Worm (Caenorhabditis elegans) whole organism, early embryonic: Measurements from ENCODE around the gene ttr-42.

ENCODE experiments used
- B0310.2 ChIP-seq: sonication (generic microtip); optimal IDR thresholded peaks from 2 replicates; lab custom pipeline; 2016; ENCODE audit warnings: mild to moderate bottlenecking, missing genetic modification characterization, missing compliant biosample characterization
- F13C5.2 ChIP-seq: sonication (generic microtip); optimal IDR thresholded peaks from 2 replicates; lab custom pipeline; 2017; ENCODE audit warnings: mild to moderate bottlenecking, missing genetic modification characterization, inconsistent platforms, missing compliant biosample characterization
- aly-1 ChIP-seq: sonication (generic microtip); optimal IDR thresholded peaks from 2 replicates; lab custom pipeline; 2016; ENCODE audit warnings: missing genetic modification characterization, missing compliant biosample characterization
- ama-1 ChIP-seq: fragments of 150-350 bp; optimal IDR thresholded peaks from 2 replicates; lab custom pipeline; 2014
- ceh-13 ChIP-seq: fragments of 200-800 bp; sonication (Bioruptor generic); optimal IDR thresholded peaks from 2 replicates; lab custom pipeline; 2018; ENCODE audit warnings: mild to moderate bottlenecking, missing genetic modification characterization, missing compliant biosample characterization
- ceh-36 ChIP-seq: sonication (generic microtip); optimal IDR thresholded peaks from 2 replicates; lab custom pipeline; 2016; ENCODE audit warnings: missing genetic modification characterization, inconsistent platforms, missing compliant biosample characterization
- ets-7 ChIP-seq: sonication (generic microtip); optimal IDR thresholded peaks from 2 replicates; lab custom pipeline; 2016; ENCODE audit warnings: missing genotype, missing genetic modification characterization, missing compliant biosample characterization
- flt-1 ChIP-seq: fragments of 200-800 bp; sonication (Bioruptor generic); IDR thresholded peaks from 2 replicates; pipeline ENCODE4 v1.3.6; 2022; ENCODE audit warnings: missing genetic modification characterization, missing compliant biosample characterization
- hmbx-1 ChIP-seq: sonication (generic microtip); optimal IDR thresholded peaks from 2 replicates; lab custom pipeline; 2016; ENCODE audit warnings: mild to moderate bottlenecking, missing genetic modification characterization, missing compliant biosample characterization
- hmg-4 ChIP-seq: fragments of 200-800 bp; sonication (Bioruptor generic); optimal IDR thresholded peaks from 2 replicates; lab custom pipeline; 2018; ENCODE audit warnings: mild to moderate bottlenecking, missing genetic modification characterization, missing compliant biosample characterization
- hnd-1 ChIP-seq: sonication (generic microtip); optimal IDR thresholded peaks from 2 replicates; lab custom pipeline; 2016; ENCODE audit warnings: missing genetic modification characterization, missing compliant biosample characterization
- pes-1 ChIP-seq: fragments of 200-800 bp; sonication (Bioruptor generic); IDR thresholded peaks from 2 replicates; pipeline ENCODE4 v1.3.6; 2022; ENCODE audit warnings: missing genetic modification reagents, missing genetic modification characterization, missing compliant biosample characterization
- scrt-1 ChIP-seq: fragments of 200-800 bp; sonication (Bioruptor generic); IDR thresholded peaks from 2 replicates; pipeline ENCODE4 v1.3.6; 2022; ENCODE audit warnings: missing genetic modification characterization, missing compliant biosample characterization
- sea-1 ChIP-seq: fragments of 200-800 bp; sonication (Bioruptor generic); conservative IDR thresholded peaks from 2 replicates; pipeline ENCODE4 v1.3.6; 2022; ENCODE audit warnings: missing genetic modification characterization, missing compliant biosample characterization
- tbx-11 ChIP-seq: fragments of 200-800 bp; sonication (Bioruptor generic); IDR thresholded peaks from 2 replicates; pipeline ENCODE4 v1.3.6; 2022; ENCODE audit warnings: missing genetic modification characterization, missing compliant biosample characterization
- tbx-37 ChIP-seq: fragments of 200-800 bp; sonication (Bioruptor generic); conservative IDR thresholded peaks from 2 replicates; pipeline ENCODE4 v1.3.6; 2022; ENCODE audit warnings: missing genetic modification reagents, missing genetic modification characterization, missing compliant biosample characterization
- tra-4 ChIP-seq: sonication (generic microtip); optimal IDR thresholded peaks from 2 replicates; lab custom pipeline; 2017; ENCODE audit warnings: missing genetic modification characterization, missing compliant biosample characterization

Gene ttr-42

DNA sequence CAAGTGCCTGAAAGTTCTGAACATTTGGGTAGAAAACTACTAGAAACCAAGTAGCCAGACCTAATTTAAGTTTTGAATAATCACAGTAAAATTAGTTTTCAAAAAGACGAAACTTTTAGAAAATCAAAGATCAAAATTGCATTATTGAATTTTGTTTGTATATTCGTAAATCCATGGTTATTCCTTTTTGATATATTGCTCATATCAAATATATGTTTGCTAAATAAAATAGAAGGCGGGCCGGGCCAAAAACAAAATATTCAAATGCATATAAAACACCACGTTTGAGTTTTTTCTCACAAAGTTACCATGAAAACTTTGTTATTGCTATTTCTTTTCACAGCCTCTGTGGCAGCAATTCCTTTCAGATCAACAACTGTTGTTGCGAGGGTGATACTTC, at the start of gene ttr-42:
ttr-42 (plus strand) TSS at position 301 of the 400 bp plus-strand sequence.
- no peak for TF ChIP-seq flt-1 (GFP tag; lab: Robert Waterston, UW)
- no peak for TF ChIP-seq F13C5.2 (tag; lab: Kevin White, UChicago)
- TF ChIP-seq tra-4 = no peak
- TF ChIP-seq ceh-36 = no peak
- no peak for TF ChIP-seq hmg-4 (GFP tag; lab: Kevin White, UChicago)
- no peak for TF ChIP-seq B0310.2 (tag; lab: Kevin White, UChicago)
- TF ChIP-seq tbx-37 (GFP tag; lab: Robert Waterston, UW) = no peak
- TF ChIP-seq hnd-1 = no peak
- TF ChIP-seq tbx-11 (GFP tag; lab: Robert Waterston, UW) = no peak
- no peak for TF ChIP-seq scrt-1 (GFP tag; lab: Robert Waterston, UW)
- no peak for TF ChIP-seq sea-1 (GFP tag; lab: Robert Waterston, UW)
- no peak for TF ChIP-seq pes-1 (GFP tag; lab: Robert Waterston, UW)
- no peak for TF ChIP-seq ceh-13
- no peak for TF ChIP-seq ets-7
- no peak for TF ChIP-seq hmbx-1 (tag; lab: Kevin White, UChicago)
- TF ChIP-seq ama-1 (lab: Kevin White, UChicago) = no peak
- TF ChIP-seq aly-1 (tag; lab: Kevin White, UChicago) = no peak

DNA sequence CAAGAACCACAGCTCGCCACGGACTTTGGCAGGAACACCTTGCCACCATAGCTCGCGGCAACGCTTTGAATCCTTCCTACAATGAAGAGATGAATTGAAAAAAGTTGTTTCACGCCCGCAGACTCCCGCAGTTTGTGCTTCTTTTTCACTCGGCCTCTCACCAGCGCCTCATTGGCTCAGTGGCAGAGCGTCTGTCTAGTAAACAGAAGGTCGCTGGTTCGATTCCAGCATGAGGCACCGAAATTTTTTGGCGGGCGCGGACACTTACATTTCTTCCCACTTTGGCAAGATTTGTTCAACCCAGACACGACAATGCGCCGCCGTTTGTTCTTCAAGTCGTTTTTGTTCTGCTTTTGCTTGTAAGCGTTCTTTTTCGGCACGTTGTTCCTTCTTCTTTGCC, 49.7 kb upstream of the ttr-42 start:
- TF ChIP-seq pes-1 (GFP tag; lab: Robert Waterston, UW) (peak; percentile 59), flt-1 (GFP tag; lab: Robert Waterston, UW) (0 out of 2 replicates have a peak, but pooled peaks have one; percentile 29), ets-7 (no peak)

DNA sequence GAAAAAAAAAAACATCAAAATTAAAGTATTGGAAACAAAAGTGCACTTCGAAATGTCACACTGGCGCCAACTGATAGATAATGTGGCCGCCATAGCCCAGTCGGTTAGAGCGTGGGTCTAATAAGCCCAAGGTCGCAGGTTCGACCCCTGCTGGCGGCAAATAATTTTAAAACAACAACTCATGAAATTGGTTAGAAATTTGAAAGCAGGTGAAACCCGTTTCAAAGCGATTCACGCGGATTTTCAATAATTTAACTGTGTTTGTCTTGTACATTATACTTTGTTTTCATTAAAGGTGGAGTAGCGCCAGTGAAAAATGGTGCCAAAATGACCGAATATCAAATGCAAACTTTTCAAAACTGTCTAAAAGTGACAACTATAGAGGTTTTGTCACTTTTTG, 46.3 kb upstream of the ttr-42 start:
- TF ChIP-seq aly-1 (tag; lab: Kevin White, UChicago) = no peak
- TF ChIP-seq hmbx-1 (tag; lab: Kevin White, UChicago) = no peak

ce11 chrX:2532357-2532756, 45.2 kb upstream of the ttr-42 start, which contains the start of gene tbc-12:
Gene tbc-12 (minus strand): TSS chrX:2532457.
- TF ChIP-seq ama-1 (lab: Kevin White, UChicago) = no peak
- no peak for TF ChIP-seq hnd-1
- no peak for TF ChIP-seq tbx-37 (GFP tag; lab: Robert Waterston, UW)
- TF ChIP-seq flt-1 (GFP tag; lab: Robert Waterston, UW) = no peak
- no peak for TF ChIP-seq sea-1 (GFP tag; lab: Robert Waterston, UW)
- no peak for TF ChIP-seq ceh-13
- TF ChIP-seq scrt-1 (GFP tag; lab: Robert Waterston, UW) = no peak

ce11 chrX:2536246-2536772, 41.2 kb upstream of the ttr-42 start:
- no peak for TF ChIP-seq scrt-1 (GFP tag; lab: Robert Waterston, UW)
- no peak; the same call in 1 of the 2 replicates for TF ChIP-seq flt-1 (GFP tag; lab: Robert Waterston, UW)
- no peak; the same call in 1 of the 2 replicates for TF ChIP-seq pes-1 (GFP tag; lab: Robert Waterston, UW)
- peak; percentile 83 for TF ChIP-seq hmg-4 (GFP tag; lab: Kevin White, UChicago)
- peak; percentile 46 for TF ChIP-seq ets-7
- peak; percentile 51 for TF ChIP-seq aly-1 (tag; lab: Kevin White, UChicago)
- no peak for TF ChIP-seq hnd-1
- no peak for TF ChIP-seq tbx-37 (GFP tag; lab: Robert Waterston, UW)
- peak; percentile 25 for TF ChIP-seq B0310.2 (tag; lab: Kevin White, UChicago)
- TF ChIP-seq ceh-36 = no peak
- TF ChIP-seq hmbx-1 (tag; lab: Kevin White, UChicago) = no peak
- TF ChIP-seq sea-1 (GFP tag; lab: Robert Waterston, UW) = no peak
- no peak for TF ChIP-seq tbx-11 (GFP tag; lab: Robert Waterston, UW)
- no peak for TF ChIP-seq ama-1 (lab: Kevin White, UChicago)
- no peak for TF ChIP-seq tra-4
- no peak for TF ChIP-seq ceh-13
- peak; percentile 64 for TF ChIP-seq F13C5.2 (tag; lab: Kevin White, UChicago)

DNA sequence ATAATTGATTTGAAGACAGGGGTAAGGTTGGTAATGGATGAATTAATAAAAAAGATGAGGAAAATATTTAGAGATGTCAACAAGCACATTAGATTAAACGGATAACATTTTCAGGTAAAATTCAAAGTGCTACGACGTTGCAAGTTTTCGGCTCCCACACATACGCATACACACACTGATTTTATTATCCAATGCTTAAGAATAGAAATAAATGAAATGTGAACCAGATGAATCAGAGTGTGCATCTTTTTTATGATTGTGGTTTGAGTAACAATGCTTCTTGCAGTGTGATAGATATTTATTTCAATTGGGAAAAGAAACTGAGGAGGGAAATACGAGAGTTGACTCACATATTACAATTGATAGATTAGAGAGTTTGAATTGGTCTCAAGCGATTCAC, 38.8 kb upstream of the ttr-42 start:
- TF ChIP-seq flt-1 (GFP tag; lab: Robert Waterston, UW) = no peak
- TF ChIP-seq scrt-1 (GFP tag; lab: Robert Waterston, UW) = no peak
- no peak for TF ChIP-seq tbx-11 (GFP tag; lab: Robert Waterston, UW)
- no peak for TF ChIP-seq ceh-36
- TF ChIP-seq tbx-37 (GFP tag; lab: Robert Waterston, UW) = no peak
- no peak for TF ChIP-seq aly-1 (tag; lab: Kevin White, UChicago)
- no peak for TF ChIP-seq B0310.2 (tag; lab: Kevin White, UChicago)
- TF ChIP-seq sea-1 (GFP tag; lab: Robert Waterston, UW) = no peak
- TF ChIP-seq F13C5.2 (tag; lab: Kevin White, UChicago) = no peak
- no peak for TF ChIP-seq hnd-1
- TF ChIP-seq hmg-4 (GFP tag; lab: Kevin White, UChicago) = no peak

DNA sequence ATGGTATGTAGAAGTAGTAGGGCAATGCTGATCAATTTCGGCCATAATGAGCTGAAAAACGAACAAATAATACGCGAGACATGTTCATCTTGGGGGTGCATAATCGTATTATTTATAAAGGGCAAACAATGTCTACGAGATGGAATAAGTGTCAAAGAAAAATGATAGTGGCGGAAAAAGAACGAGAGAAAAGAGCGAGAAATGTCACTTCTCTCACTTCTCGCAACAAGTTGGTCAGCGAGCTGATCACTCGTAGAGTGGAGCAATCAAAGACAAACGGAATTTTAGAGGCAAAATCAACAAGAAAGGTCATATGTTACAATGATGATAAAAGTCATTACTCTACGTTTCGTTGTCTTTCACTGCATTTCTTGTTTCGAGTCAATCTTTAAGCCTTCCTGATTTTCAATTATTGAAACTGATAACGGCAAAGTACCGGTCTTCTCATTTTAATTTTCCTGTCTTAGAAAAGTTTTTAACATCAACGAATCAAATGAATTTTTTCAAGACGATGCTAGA, 36.5 kb upstream of the ttr-42 start, which contains the start of gene F52H2.3:
F52H2.3 (minus strand) TSS at position 51 of the 519 bp plus-strand sequence.
- no peak for TF ChIP-seq tbx-11 (GFP tag; lab: Robert Waterston, UW)
- TF ChIP-seq aly-1 (tag; lab: Kevin White, UChicago) = no peak

DNA sequence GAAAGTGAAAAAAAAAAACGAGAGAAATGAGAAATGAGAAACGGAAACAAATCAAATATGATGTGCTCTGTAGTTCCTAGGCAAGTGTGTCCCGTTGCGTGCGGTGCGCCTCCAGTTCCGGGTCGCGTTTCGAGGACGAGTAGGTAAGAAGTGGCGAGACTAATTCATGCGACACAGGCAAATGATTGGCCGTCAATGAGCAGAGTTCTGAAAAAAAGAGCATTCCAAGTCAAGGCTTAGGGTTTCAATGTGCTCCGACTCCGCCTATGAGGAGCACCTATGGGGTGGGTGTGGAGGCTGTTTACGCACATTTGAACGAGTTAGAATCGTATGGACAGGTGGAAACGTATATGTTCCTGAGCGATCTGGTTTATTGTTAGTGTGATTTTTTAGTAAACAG, 34.2 kb upstream of the ttr-42 start:
- TF ChIP-seq aly-1 (tag; lab: Kevin White, UChicago) = no peak
- TF ChIP-seq B0310.2 (tag; lab: Kevin White, UChicago) = no peak
- TF ChIP-seq ceh-36 = no peak
- no peak for TF ChIP-seq F13C5.2 (tag; lab: Kevin White, UChicago)
- no peak for TF ChIP-seq scrt-1 (GFP tag; lab: Robert Waterston, UW)
- TF ChIP-seq tra-4 = no peak
- no peak for TF ChIP-seq flt-1 (GFP tag; lab: Robert Waterston, UW)
- no peak for TF ChIP-seq pes-1 (GFP tag; lab: Robert Waterston, UW)
- no peak for TF ChIP-seq tbx-11 (GFP tag; lab: Robert Waterston, UW)
- no peak for TF ChIP-seq ceh-13
- no peak for TF ChIP-seq ets-7
- TF ChIP-seq sea-1 (GFP tag; lab: Robert Waterston, UW) = no peak
- no peak for TF ChIP-seq tbx-37 (GFP tag; lab: Robert Waterston, UW)
- no peak for TF ChIP-seq hmbx-1 (tag; lab: Kevin White, UChicago)
- TF ChIP-seq hnd-1 = no peak
- no peak for TF ChIP-seq ama-1 (lab: Kevin White, UChicago)
- no peak for TF ChIP-seq hmg-4 (GFP tag; lab: Kevin White, UChicago)
